Fruit fly (Drosophila melanogaster) whole organism, prepupa: ENCODE results near the gene Snapin.

ENCODE experiments used
- Blimp-1 ChIP-seq: fragments of 200-800 bp; sonication (Bioruptor generic); optimal IDR thresholded peaks from 3 replicates; lab custom pipeline; 2017; ENCODE audit warnings: missing biosample characterization, missing genetic modification characterization, mild to moderate bottlenecking, moderate library complexity, missing genetic modification reagents
- CG10631 ChIP-seq: fragments of 200-800 bp; sonication (Bioruptor generic); optimal IDR thresholded peaks from 2 replicates; lab custom pipeline; 2016; ENCODE audit warnings: missing biosample characterization, missing genetic modification characterization
- CG10669 ChIP-seq: fragments of 200-800 bp; sonication (Bioruptor generic); optimal IDR thresholded peaks from 3 replicates; lab custom pipeline; 2018; ENCODE audit warnings: missing biosample characterization, mild to moderate bottlenecking, missing genetic modification characterization, moderate library complexity
- CG11294 ChIP-seq: fragments of 200-800 bp; sonication (Bioruptor generic); IDR thresholded peaks from 2 replicates; pipeline ENCODE4 v1.3.6; 2022; ENCODE audit warnings: missing biosample characterization, missing genetic modification characterization
- CG11762 ChIP-seq: fragments of 200-800 bp; sonication (Bioruptor generic); optimal IDR thresholded peaks from 3 replicates; lab custom pipeline; 2016; ENCODE audit warnings: missing biosample characterization, missing genetic modification characterization; ENCODE audit not compliant: insufficient read depth
- CG11902 ChIP-seq: fragments of 200-800 bp; sonication (Bioruptor generic); optimal IDR thresholded peaks from 3 replicates; lab custom pipeline; 2016; ENCODE audit warnings: missing biosample characterization, missing genetic modification characterization
- CG15336 ChIP-seq: fragments of 200-800 bp; sonication (Bioruptor generic); IDR thresholded peaks from 2 replicates; pipeline ENCODE4 v1.3.6; 2022; ENCODE audit warnings: missing biosample characterization, missing genetic modification characterization
- CG1621 ChIP-seq: fragments of 200-800 bp; sonication (Bioruptor generic); optimal IDR thresholded peaks from 3 replicates; lab custom pipeline; 2018; ENCODE audit warnings: missing biosample characterization, mild to moderate bottlenecking, missing genetic modification characterization
- CG16779 ChIP-seq: fragments of 200-800 bp; sonication (Bioruptor generic); optimal IDR thresholded peaks from 3 replicates; lab custom pipeline; 2017; ENCODE audit warnings: missing biosample characterization, mild to moderate bottlenecking, missing genetic modification characterization
- CG3032 ChIP-seq: fragments of 200-800 bp; optimal IDR thresholded peaks from 2 replicates; lab custom pipeline; 2019; ENCODE audit warnings: missing biosample characterization, mild to moderate bottlenecking, missing genetic modification characterization, moderate library complexity
- CG31627 ChIP-seq: fragments of 200-800 bp; sonication (Bioruptor generic); optimal IDR thresholded peaks from 3 replicates; lab custom pipeline; 2016; ENCODE audit warnings: missing biosample characterization, missing genetic modification characterization
- CG32006 ChIP-seq: fragments of 200-800 bp; sonication (Bioruptor generic); optimal IDR thresholded peaks from 3 replicates; lab custom pipeline; 2017; ENCODE audit warnings: missing biosample characterization, mild to moderate bottlenecking, missing genetic modification characterization
- CG34406 ChIP-seq: fragments of 200-800 bp; sonication (Bioruptor generic); optimal IDR thresholded peaks from 3 replicates; lab custom pipeline; 2016; ENCODE audit warnings: missing biosample characterization, missing genetic modification characterization
- CG6276 ChIP-seq: fragments of 200-800 bp; sonication (Bioruptor generic); optimal IDR thresholded peaks from 2 replicates; lab custom pipeline; 2017; ENCODE audit warnings: missing biosample characterization, mild to moderate bottlenecking, missing genetic modification characterization
- CG6808 ChIP-seq: fragments of 200-800 bp; sonication (Bioruptor generic); optimal IDR thresholded peaks from 3 replicates; lab custom pipeline; 2017; ENCODE audit warnings: missing biosample characterization, missing genetic modification characterization, mild to moderate bottlenecking, moderate library complexity, missing genetic modification reagents
- CG7368 ChIP-seq: fragments of 200-800 bp; sonication (Bioruptor generic); optimal IDR thresholded peaks from 3 replicates; lab custom pipeline; 2016; ENCODE audit warnings: missing biosample characterization, missing genetic modification characterization
- CG8119 ChIP-seq: fragments of 200-800 bp; sonication (Bioruptor generic); IDR thresholded peaks from 3 replicates; pipeline ENCODE4 v1.3.6; 2022; ENCODE audit warnings: missing biosample characterization, missing genetic modification characterization
- Eip75B ChIP-seq: fragments of 200-800 bp; sonication (Bioruptor generic); optimal IDR thresholded peaks from 3 replicates; lab custom pipeline; 2016; ENCODE audit warnings: missing biosample characterization, missing genetic modification characterization
- Eip78C ChIP-seq: fragments of 200-800 bp; sonication (Bioruptor generic); peaks from one replicate; lab custom pipeline; 2016; ENCODE audit warnings: missing biosample characterization, missing genetic modification characterization
- Ets21C ChIP-seq: fragments of 200-800 bp; sonication (Bioruptor generic); optimal IDR thresholded peaks from 3 replicates; lab custom pipeline; 2016; ENCODE audit warnings: missing biosample characterization, missing genetic modification characterization
- Ets96B ChIP-seq: fragments of 200-800 bp; optimal IDR thresholded peaks from 2 replicates; lab custom pipeline; 2019; ENCODE audit warnings: missing biosample characterization, mild to moderate bottlenecking, missing genetic modification characterization, moderate library complexity
- Hr38 ChIP-seq: sonication (Bioruptor generic); optimal IDR thresholded peaks from 2 replicates; lab custom pipeline; 2016; ENCODE audit warnings: missing biosample characterization, missing genetic modification characterization
- Hr39 ChIP-seq: fragments of 200-800 bp; sonication (Bioruptor generic); optimal IDR thresholded peaks from 2 replicates; lab custom pipeline; 2016; ENCODE audit warnings: missing biosample characterization, missing genetic modification characterization
- Hr4 ChIP-seq: fragments of 200-800 bp; sonication (Bioruptor generic); optimal IDR thresholded peaks from 3 replicates; lab custom pipeline; 2016; ENCODE audit warnings: missing biosample characterization, missing genetic modification characterization
- Lpt ChIP-seq: fragments of 200-800 bp; sonication (Bioruptor generic); optimal IDR thresholded peaks from 3 replicates; lab custom pipeline; 2016; ENCODE audit warnings: missing biosample characterization, missing genetic modification characterization
- Met ChIP-seq: fragments of 200-800 bp; sonication (Bioruptor generic); optimal IDR thresholded peaks from 3 replicates; lab custom pipeline; 2016; ENCODE audit warnings: missing biosample characterization, missing genetic modification characterization
- OdsH ChIP-seq: fragments of 200-800 bp; sonication (Bioruptor generic); optimal IDR thresholded peaks from 3 replicates; lab custom pipeline; 2016; ENCODE audit warnings: missing biosample characterization, missing genetic modification characterization
- Smox ChIP-seq: fragments of 200-800 bp; sonication (Bioruptor generic); optimal IDR thresholded peaks from 3 replicates; lab custom pipeline; 2016; ENCODE audit warnings: missing biosample characterization, missing genetic modification characterization
- Sox102F ChIP-seq: fragments of 200-800 bp; sonication (Bioruptor generic); optimal IDR thresholded peaks from 2 replicates; lab custom pipeline; 2016; ENCODE audit warnings: missing biosample characterization, mild to moderate bottlenecking, missing genetic modification characterization
- Sox14 ChIP-seq: fragments of 200-800 bp; sonication (Bioruptor generic); optimal IDR thresholded peaks from 3 replicates; lab custom pipeline; 2016; ENCODE audit warnings: missing biosample characterization, missing genetic modification characterization
- Sox15 ChIP-seq: fragments of 200-800 bp; sonication (Bioruptor generic); optimal IDR thresholded peaks from 3 replicates; lab custom pipeline; 2016; ENCODE audit warnings: missing biosample characterization, missing genetic modification characterization
- achi ChIP-seq: fragments of 200-800 bp; sonication (Bioruptor generic); optimal IDR thresholded peaks from 3 replicates; lab custom pipeline; 2016; ENCODE audit warnings: missing biosample characterization, missing genetic modification characterization
- acj6 ChIP-seq: fragments of 200-800 bp; sonication (Bioruptor generic); optimal IDR thresholded peaks from 3 replicates; lab custom pipeline; 2016; ENCODE audit warnings: missing biosample characterization, missing genetic modification characterization
- dac ChIP-seq: fragments of 200-800 bp; sonication (Bioruptor generic); optimal IDR thresholded peaks from 2 replicates; lab custom pipeline; 2017; ENCODE audit warnings: missing biosample characterization, mild to moderate bottlenecking, missing genetic modification characterization
- dsx ChIP-seq: fragments of 200-800 bp; optimal IDR thresholded peaks from 3 replicates; lab custom pipeline; 2019; ENCODE audit warnings: missing biosample characterization, mild to moderate bottlenecking, missing genetic modification characterization, moderate library complexity; ENCODE audit not compliant: poor library complexity, severe bottlenecking
- esn ChIP-seq: fragments of 200-800 bp; sonication (Bioruptor generic); optimal IDR thresholded peaks from 2 replicates; lab custom pipeline; 2016; ENCODE audit warnings: missing biosample characterization, mild to moderate bottlenecking, missing genetic modification characterization, moderate library complexity
- fkh ChIP-seq: fragments of 200-800 bp; sonication (Bioruptor generic); optimal IDR thresholded peaks from 3 replicates; lab custom pipeline; 2017; ENCODE audit warnings: missing biosample characterization, mild to moderate bottlenecking, missing genetic modification characterization, moderate library complexity
- lz ChIP-seq: fragments of 200-800 bp; sonication (Bioruptor generic); optimal IDR thresholded peaks from 3 replicates; lab custom pipeline; 2016; ENCODE audit warnings: missing biosample characterization, missing genetic modification characterization
- pdm3 ChIP-seq: fragments of 200-800 bp; sonication (Bioruptor generic); optimal IDR thresholded peaks from 3 replicates; lab custom pipeline; 2016; ENCODE audit warnings: missing biosample characterization, missing genetic modification characterization
- ss ChIP-seq, 2 experiments: fragments of 200-800 bp; sonication (Bioruptor generic); optimal IDR thresholded peaks; 2 replicates in 1 of 2; 3 replicates in 1 of 2; lab custom pipeline; 2017 to 2018; ENCODE audit warnings: mild to moderate bottlenecking in 2 of 2, missing biosample characterization in 2 of 2, missing genetic modification characterization in 2 of 2, moderate library complexity in 1 of 2
- svp ChIP-seq: fragments of 200-800 bp; sonication (Bioruptor generic); peaks from one replicate; lab custom pipeline; 2016; ENCODE audit warnings: missing biosample characterization, missing genetic modification characterization
- vri ChIP-seq: fragments of 200-800 bp; sonication (Bioruptor generic); optimal IDR thresholded peaks from 3 replicates; lab custom pipeline; 2016; ENCODE audit warnings: missing biosample characterization, mild to moderate bottlenecking, missing genetic modification characterization

Gene Snapin

dm6 chr2L:2748480-2749143, 10.9 kb downstream of the Snapin start (continued):
- TF ChIP-seq pdm3 (GFP tag; lab: Kevin White, UChicago) (no peak), Hr4 (no peak), Met (GFP tag; lab: Kevin White, UChicago) (no peak), Ets21C (no peak), CG6808 (GFP tag; lab: Kevin White, UChicago) (peak; percentile 77), Blimp-1 (GFP tag; lab: Kevin White, UChicago) (peak; percentile 82), achi (GFP tag; lab: Kevin White, UChicago) (peak; percentile 86), acj6 (GFP tag; lab: Kevin White, UChicago) (peak; percentile 80), CG31627 (GFP tag; lab: Kevin White, UChicago) (peak; percentile 85), dsx (GFP tag; lab: Kevin White, UChicago) (peak; percentile 78), CG10669 (GFP tag; lab: Kevin White, UChicago) (peak; percentile 77), CG1621 (peak; percentile 76), Sox15 (peak; percentile 79), Eip78C (peak; percentile 93), CG3032 (tag; lab: Kevin White, UChicago) (peak; percentile 93), CG32006 (GFP tag; lab: Kevin White, UChicago) (peak; percentile 88), Hr38 (GFP tag; lab: Kevin White, UChicago) (no peak), Smox (no peak), OdsH (GFP tag; lab: Kevin White, UChicago) (no peak), CG10631 (GFP tag; lab: Kevin White, UChicago) (peak; percentile 91), ss (GFP tag; optimal IDR thresholded peaks at IDR 0.05; lab: Kevin White, UChicago) (peak in 1 of 2 experiments; percentile 87), CG16779 (tag; lab: Kevin White, UChicago) (no peak), CG11902 (GFP tag; lab: Kevin White, UChicago) (peak; percentile 81), CG11294 (GFP tag; lab: Robert Waterston, UW) (peak; percentile 70), Sox14 (GFP tag; lab: Kevin White, UChicago) (peak; percentile 88), Sox102F (GFP tag; lab: Kevin White, UChicago) (no peak), Eip75B (no peak), fkh (no peak), Ets96B (tag; lab: Kevin White, UChicago) (peak; percentile 79), CG11762 (GFP tag; lab: Kevin White, UChicago) (peak; percentile 77), vri (no peak)
- TF ChIP-seq, all 60 proteins: peak for 40

dm6 chr2L:2744852-2745251, 14.6 kb downstream of the Snapin start, which contains the start of the genes CG9961 and Cwc25:
CG9961 (minus strand) TSS chr2L:2744934.
Cwc25 (plus strand) TSS chr2L:2745098.
- TF ChIP-seq OdsH (GFP tag; lab: Kevin White, UChicago) (no peak), CG6276 (GFP tag; lab: Kevin White, UChicago) (no peak), CG3032 (tag; lab: Kevin White, UChicago) (peak; percentile 25), CG34406 (no peak), dsx (GFP tag; lab: Kevin White, UChicago) (peak; percentile 31), CG31627 (GFP tag; lab: Kevin White, UChicago) (no peak)
- TF ChIP-seq, all 60 proteins: peak for 2

- TF ChIP-seq CG11762 (GFP tag; lab: Kevin White, UChicago) (no peak), CG34406 (no peak), CG3032 (tag; lab: Kevin White, UChicago) (peak; percentile 25), CG6276 (GFP tag; lab: Kevin White, UChicago) (no peak), dac (GFP tag; lab: Kevin White, UChicago) (no peak), Sox15 (no peak), CG11294 (GFP tag; lab: Robert Waterston, UW) (no peak), esn (GFP tag; lab: Kevin White, UChicago) (peak; percentile 22), Lpt (GFP tag; lab: Kevin White, UChicago) (no peak), Sox14 (GFP tag; lab: Kevin White, UChicago) (peak; percentile 53), lz (GFP tag; lab: Kevin White, UChicago) (no peak), CG10631 (GFP tag; lab: Kevin White, UChicago) (no peak), Smox (no peak), CG15336 (GFP tag; lab: Robert Waterston, UW) (no peak), CG8119 (GFP tag; lab: Robert Waterston, UW) (no peak), CG6808 (GFP tag; lab: Kevin White, UChicago) (no peak), Hr39 (GFP tag; lab: Kevin White, UChicago) (no peak), svp (GFP tag; lab: Kevin White, UChicago) (peak; percentile 25), CG7368 (no peak), Ets96B (tag; lab: Kevin White, UChicago) (no peak)
Observed at dm6 chr2L:2739820-2740230, 19.7 kb downstream of the Snapin start, which contains the start of gene Hrs. Hrs (plus strand) TSS chr2L:2739986.
